Worm (Caenorhabditis elegans) whole organism, early embryonic: Measurements from ENCODE around the gene T22B7.22.

Experiments
- F13C5.2 ChIP-seq: sonication (generic microtip); optimal IDR thresholded peaks from 2 replicates; lab custom pipeline; 2017; ENCODE audit warnings: mild to moderate bottlenecking, missing genetic modification characterization, inconsistent platforms, missing compliant biosample characterization
- aly-1 ChIP-seq: sonication (generic microtip); optimal IDR thresholded peaks from 2 replicates; lab custom pipeline; 2016; ENCODE audit warnings: missing genetic modification characterization, missing compliant biosample characterization
- ama-1 ChIP-seq: fragments of 150-350 bp; optimal IDR thresholded peaks from 2 replicates; lab custom pipeline; 2014
- ceh-13 ChIP-seq: fragments of 200-800 bp; sonication (Bioruptor generic); optimal IDR thresholded peaks from 2 replicates; lab custom pipeline; 2018; ENCODE audit warnings: mild to moderate bottlenecking, missing genetic modification characterization, missing compliant biosample characterization
- ets-7 ChIP-seq: sonication (generic microtip); optimal IDR thresholded peaks from 2 replicates; lab custom pipeline; 2016; ENCODE audit warnings: missing genotype, missing genetic modification characterization, missing compliant biosample characterization
- flt-1 ChIP-seq: fragments of 200-800 bp; sonication (Bioruptor generic); IDR thresholded peaks from 2 replicates; pipeline ENCODE4 v1.3.6; 2022; ENCODE audit warnings: missing genetic modification characterization, missing compliant biosample characterization
- hmbx-1 ChIP-seq: sonication (generic microtip); optimal IDR thresholded peaks from 2 replicates; lab custom pipeline; 2016; ENCODE audit warnings: mild to moderate bottlenecking, missing genetic modification characterization, missing compliant biosample characterization
- hmg-4 ChIP-seq: fragments of 200-800 bp; sonication (Bioruptor generic); optimal IDR thresholded peaks from 2 replicates; lab custom pipeline; 2018; ENCODE audit warnings: mild to moderate bottlenecking, missing genetic modification characterization, missing compliant biosample characterization
- hnd-1 ChIP-seq: sonication (generic microtip); optimal IDR thresholded peaks from 2 replicates; lab custom pipeline; 2016; ENCODE audit warnings: missing genetic modification characterization, missing compliant biosample characterization
- pes-1 ChIP-seq: fragments of 200-800 bp; sonication (Bioruptor generic); IDR thresholded peaks from 2 replicates; pipeline ENCODE4 v1.3.6; 2022; ENCODE audit warnings: missing genetic modification reagents, missing genetic modification characterization, missing compliant biosample characterization
- scrt-1 ChIP-seq: fragments of 200-800 bp; sonication (Bioruptor generic); IDR thresholded peaks from 2 replicates; pipeline ENCODE4 v1.3.6; 2022; ENCODE audit warnings: missing genetic modification characterization, missing compliant biosample characterization
- sea-1 ChIP-seq: fragments of 200-800 bp; sonication (Bioruptor generic); conservative IDR thresholded peaks from 2 replicates; pipeline ENCODE4 v1.3.6; 2022; ENCODE audit warnings: missing genetic modification characterization, missing compliant biosample characterization
- tbx-37 ChIP-seq: fragments of 200-800 bp; sonication (Bioruptor generic); conservative IDR thresholded peaks from 2 replicates; pipeline ENCODE4 v1.3.6; 2022; ENCODE audit warnings: missing genetic modification reagents, missing genetic modification characterization, missing compliant biosample characterization

- TF ChIP-seq hnd-1 (tag; lab: Kevin White, UChicago): no peak
- TF ChIP-seq hmbx-1 (tag; lab: Kevin White, UChicago): no peak
- no peak for TF ChIP-seq ceh-13
- no peak for TF ChIP-seq sea-1 (GFP tag; lab: Robert Waterston, UW)
- TF ChIP-seq flt-1 (GFP tag; lab: Robert Waterston, UW): no peak
- TF ChIP-seq pes-1 (GFP tag; lab: Robert Waterston, UW): no peak
- no peak for TF ChIP-seq hmg-4 (GFP tag; lab: Kevin White, UChicago)
- TF ChIP-seq ets-7: no peak
- no peak for TF ChIP-seq ama-1
- TF ChIP-seq scrt-1 (GFP tag; lab: Robert Waterston, UW): no peak
- TF ChIP-seq aly-1: no peak
- TF ChIP-seq F13C5.2: no peak
- no peak for TF ChIP-seq tbx-37 (GFP tag; lab: Robert Waterston, UW)
These were observed 39.8 kb downstream of the T22B7.22 start for ce11 chrX:5699555-5699954.
